Worm (Caenorhabditis elegans): ENCODE measurements around the gene lys-5.

Gene lys-5

DNA sequence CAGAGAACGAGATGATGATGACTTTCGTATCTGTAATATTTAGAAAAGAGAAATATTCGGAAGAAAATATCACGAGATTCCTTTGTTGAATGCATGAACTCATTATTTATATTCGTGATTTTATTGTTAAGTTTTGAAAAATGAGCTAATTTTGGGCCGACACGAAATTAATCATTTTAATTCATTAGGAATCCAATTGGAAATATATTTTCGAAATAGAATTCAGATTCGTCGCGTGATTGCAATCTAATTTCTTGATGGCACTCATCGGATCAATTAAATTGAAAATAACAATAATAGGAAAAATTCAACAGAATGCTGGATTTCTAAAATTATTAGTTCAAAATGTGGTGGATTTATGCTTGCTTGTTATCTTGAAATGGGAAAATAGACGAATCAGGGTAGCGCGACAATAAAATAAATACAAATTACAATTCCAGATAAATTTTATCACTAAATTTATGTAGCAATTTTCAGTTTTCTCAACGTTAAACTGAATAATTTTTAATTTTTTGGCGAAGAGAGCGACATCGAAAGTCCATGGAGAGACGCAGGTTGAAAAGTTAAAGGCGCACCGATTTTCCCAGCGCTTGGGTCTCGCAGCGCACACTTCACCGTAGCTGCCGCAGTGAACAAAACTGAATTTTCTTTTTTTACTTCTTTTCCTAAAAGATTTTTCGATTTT lies 23.5 kb downstream of the lys-5 start (continued):
- TF ChIP-seq hlh-11 (tag; optimal IDR thresholded peaks at IDR 0.05) = peak; percentile 46
- TF ChIP-seq hmg-1.1 (GFP tag; IDR thresholded peaks at IDR 0.05) = peak; percentile 58
- TF ChIP-seq nhr-28 (tag; optimal IDR thresholded peaks at IDR 0.05) = peak; percentile 31
- TF ChIP-seq nhr-42 (GFP tag; IDR thresholded peaks at IDR 0.05) = no peak
- peak; percentile 57; the same call in 1 of the 2 replicates for TF ChIP-seq pha-4 (GFP tag; IDR thresholded peaks at IDR 0.05)
- no peak for TF ChIP-seq pha-4 (tag; optimal IDR thresholded peaks at IDR 0.05)
- TF ChIP-seq mxl-3 (GFP tag; optimal IDR thresholded peaks at IDR 0.05) = no peak
- no peak for TF ChIP-seq lin-15B (tag; optimal IDR thresholded peaks at IDR 0.05)
- no peak for TF ChIP-seq mdl-1 (tag; optimal IDR thresholded peaks at IDR 0.05)
- no peak for TF ChIP-seq vab-7 (GFP tag; IDR thresholded peaks at IDR 0.05)
- peak; percentile 48 for TF ChIP-seq arid-1 (GFP tag; conservative IDR thresholded peaks at IDR 0.05)

DNA sequence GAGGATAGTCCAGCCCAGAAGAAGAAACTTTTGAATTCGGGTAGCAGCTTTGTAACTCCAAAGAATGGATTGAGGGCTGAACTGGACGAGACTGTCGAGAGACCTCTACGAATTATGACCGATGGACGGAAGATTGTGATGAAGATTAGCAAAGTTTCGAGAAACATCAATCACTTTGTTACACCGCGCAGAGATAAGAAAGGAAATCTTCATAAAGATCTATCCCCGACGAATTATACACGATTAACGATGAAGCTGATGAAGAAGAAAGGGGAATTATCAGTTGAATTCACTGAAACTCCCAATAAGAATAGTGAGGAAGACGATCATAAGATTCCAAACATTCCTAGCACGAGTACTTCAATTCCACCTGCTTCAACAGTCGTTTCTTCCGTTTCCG lies 25.7 kb downstream of the lys-5 start:
- TF ChIP-seq unc-62 (GFP tag; optimal IDR thresholded peaks at IDR 0.05 in 1 of 2) (peak in 1 of 2 experiments; percentile 98), unc-62 (tag; optimal IDR thresholded peaks at IDR 0.05) (no peak), sdz-12 (GFP tag; optimal IDR thresholded peaks at IDR 0.05) (no peak)

DNA sequence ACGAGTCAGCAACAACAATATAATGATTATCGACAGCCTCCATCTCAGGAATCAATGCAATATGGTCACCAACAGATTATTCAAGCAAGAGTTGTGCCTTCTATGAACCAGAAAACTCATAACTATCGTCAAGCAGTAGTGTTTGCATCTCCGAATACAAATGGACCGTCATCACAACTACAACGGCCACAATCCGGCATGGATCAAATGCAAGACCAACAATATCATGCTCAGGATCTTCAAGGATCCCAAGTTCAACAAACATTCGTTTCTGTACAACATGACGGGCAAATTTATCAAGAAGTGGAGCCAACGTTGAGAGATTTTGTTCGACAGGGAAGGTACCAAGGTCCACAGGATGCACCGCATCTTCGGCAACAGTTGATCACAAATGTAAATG lies 28.3 kb downstream of the lys-5 start:
- TF ChIP-seq aha-1 (tag) = peak; percentile 92
- TF ChIP-seq nhr-6 (tag; optimal IDR thresholded peaks at IDR 0.05) = no peak

- TF ChIP-seq jun-1 (tag; optimal IDR thresholded peaks at IDR 0.05) (no peak), nhr-6 (tag; optimal IDR thresholded peaks at IDR 0.05) (no peak), saeg-2 (GFP tag; IDR thresholded peaks at IDR 0.05) (no peak), ceh-20 (GFP tag; IDR thresholded peaks at IDR 0.05) (peak; percentile 13; the same call in 1 of the 2 replicates), dmd-6 (GFP tag; IDR thresholded peaks at IDR 0.05) (peak; percentile 39), zfp-3 (GFP tag; conservative IDR thresholded peaks at IDR 0.05) (0 out of 2 replicates have a peak, but pooled peaks have one; percentile 36), tra-1 (GFP tag; IDR thresholded peaks at IDR 0.05) (no peak), unc-130 (GFP tag; optimal IDR thresholded peaks at IDR 0.05) (no peak), attf-4 (tag; optimal IDR thresholded peaks at IDR 0.05) (no peak), dmd-8 (GFP tag; IDR thresholded peaks at IDR 0.05) (no peak; the same call in 1 of the 2 replicates), pqm-1 (tag; optimal IDR thresholded peaks at IDR 0.05) (peak; percentile 11), fkh-10 (GFP tag; optimal IDR thresholded peaks at IDR 0.05) (no peak), sdz-12 (GFP tag; optimal IDR thresholded peaks at IDR 0.05) (peak; percentile 65), vab-7 (GFP tag; IDR thresholded peaks at IDR 0.05) (no peak), D1046.2 (GFP tag; IDR thresholded peaks at IDR 0.05) (0 out of 2 replicates have a peak, but pooled peaks have one; percentile 48), daf-16 (GFP tag; optimal IDR thresholded peaks at IDR 0.05) (peak; percentile 1 to 18), daf-16 (tag; optimal IDR thresholded peaks at IDR 0.05) (peak; percentile 55), ceh-62 (tag; optimal IDR thresholded peaks at IDR 0.05) (no peak), mxl-2 (GFP tag; conservative IDR thresholded peaks at IDR 0.05) (no peak), F37D6.2 (tag; optimal IDR thresholded peaks at IDR 0.05) (no peak), lin-39 (tag; optimal IDR thresholded peaks at IDR 0.05) (no peak), duxl-1 (tag; optimal IDR thresholded peaks at IDR 0.05; ENCODE audit: poor library complexity) (no peak), ces-1 (GFP tag; optimal IDR thresholded peaks at IDR 0.05) (no peak), tag-97 (GFP tag; IDR thresholded peaks at IDR 0.05) (no peak), F49E8.2 (tag; optimal IDR thresholded peaks at IDR 0.05; ENCODE audit: borderline replicate concordance) (no peak), snpc-4 (tag; optimal IDR thresholded peaks at IDR 0.05) (no peak), madf-9 (GFP tag; conservative IDR thresholded peaks at IDR 0.05) (no peak), Y105C5A.15 (GFP tag; IDR thresholded peaks at IDR 0.05) (0 out of 2 replicates have a peak, but pooled peaks have one; percentile 63), lin-13 (GFP tag; optimal IDR thresholded peaks at IDR 0.05) (peak; percentile 20), nhr-41 (GFP tag; IDR thresholded peaks at IDR 0.05) (no peak), ama-1 (optimal IDR thresholded peaks at IDR 0.05) (peak; percentile 94), zfp-2 (tag; optimal IDR thresholded peaks at IDR 0.05) (no peak), aly-2 (tag; optimal IDR thresholded peaks at IDR 0.05) (no peak)
These were observed 31.1 kb downstream of the lys-5 start, which contains the start of gene mig-38 for ce11 chrIV:11594191-11594673. Gene mig-38 (plus strand): TSS chrIV:11594244.
